Worm (Caenorhabditis elegans) whole organism, early embryonic: ENCODE results near the gene Y97E10AR.1.

Source experiments
- B0310.2 ChIP-seq: sonication (generic microtip); optimal IDR thresholded peaks from 2 replicates; lab custom pipeline; 2016; ENCODE audit warnings: mild to moderate bottlenecking, missing genetic modification characterization, missing compliant biosample characterization
- F13C5.2 ChIP-seq: sonication (generic microtip); optimal IDR thresholded peaks from 2 replicates; lab custom pipeline; 2017; ENCODE audit warnings: mild to moderate bottlenecking, missing genetic modification characterization, inconsistent platforms, missing compliant biosample characterization
- ama-1 ChIP-seq: fragments of 150-350 bp; optimal IDR thresholded peaks from 2 replicates; lab custom pipeline; 2014
- ceh-13 ChIP-seq: fragments of 200-800 bp; sonication (Bioruptor generic); optimal IDR thresholded peaks from 2 replicates; lab custom pipeline; 2018; ENCODE audit warnings: mild to moderate bottlenecking, missing genetic modification characterization, missing compliant biosample characterization
- ets-7 ChIP-seq: sonication (generic microtip); optimal IDR thresholded peaks from 2 replicates; lab custom pipeline; 2016; ENCODE audit warnings: missing genotype, missing genetic modification characterization, missing compliant biosample characterization
- flt-1 ChIP-seq: fragments of 200-800 bp; sonication (Bioruptor generic); IDR thresholded peaks from 2 replicates; pipeline ENCODE4 v1.3.6; 2022; ENCODE audit warnings: missing genetic modification characterization, missing compliant biosample characterization
- pes-1 ChIP-seq: fragments of 200-800 bp; sonication (Bioruptor generic); IDR thresholded peaks from 2 replicates; pipeline ENCODE4 v1.3.6; 2022; ENCODE audit warnings: missing genetic modification reagents, missing genetic modification characterization, missing compliant biosample characterization
- scrt-1 ChIP-seq: fragments of 200-800 bp; sonication (Bioruptor generic); IDR thresholded peaks from 2 replicates; pipeline ENCODE4 v1.3.6; 2022; ENCODE audit warnings: missing genetic modification characterization, missing compliant biosample characterization
- tbx-11 ChIP-seq: fragments of 200-800 bp; sonication (Bioruptor generic); IDR thresholded peaks from 2 replicates; pipeline ENCODE4 v1.3.6; 2022; ENCODE audit warnings: missing genetic modification characterization, missing compliant biosample characterization
- tbx-37 ChIP-seq: fragments of 200-800 bp; sonication (Bioruptor generic); conservative IDR thresholded peaks from 2 replicates; pipeline ENCODE4 v1.3.6; 2022; ENCODE audit warnings: missing genetic modification reagents, missing genetic modification characterization, missing compliant biosample characterization

ce11 chrV:8046706-8047105, 45.4 kb downstream of the Y97E10AR.1 start, which contains the start of gene ZC513.3:
- TF ChIP-seq tbx-37 (GFP tag; lab: Robert Waterston, UW) = no peak
- no peak for TF ChIP-seq ets-7 (tag; lab: Kevin White, UChicago)
- no peak for TF ChIP-seq F13C5.2
- no peak for TF ChIP-seq ama-1
- TF ChIP-seq ceh-13 (GFP tag; lab: Kevin White, UChicago) = no peak
- no peak for TF ChIP-seq scrt-1
- TF ChIP-seq B0310.2 (tag; lab: Kevin White, UChicago) = no peak
- TF ChIP-seq tbx-11 (GFP tag; lab: Robert Waterston, UW) = no peak
- no peak for TF ChIP-seq flt-1 (GFP tag; lab: Robert Waterston, UW)
- TF ChIP-seq pes-1 (GFP tag; lab: Robert Waterston, UW) = no peak
